Worm (Caenorhabditis elegans): ENCODE results near the gene Y56A3A.22.

Y56A3A.22 gene

DNA sequence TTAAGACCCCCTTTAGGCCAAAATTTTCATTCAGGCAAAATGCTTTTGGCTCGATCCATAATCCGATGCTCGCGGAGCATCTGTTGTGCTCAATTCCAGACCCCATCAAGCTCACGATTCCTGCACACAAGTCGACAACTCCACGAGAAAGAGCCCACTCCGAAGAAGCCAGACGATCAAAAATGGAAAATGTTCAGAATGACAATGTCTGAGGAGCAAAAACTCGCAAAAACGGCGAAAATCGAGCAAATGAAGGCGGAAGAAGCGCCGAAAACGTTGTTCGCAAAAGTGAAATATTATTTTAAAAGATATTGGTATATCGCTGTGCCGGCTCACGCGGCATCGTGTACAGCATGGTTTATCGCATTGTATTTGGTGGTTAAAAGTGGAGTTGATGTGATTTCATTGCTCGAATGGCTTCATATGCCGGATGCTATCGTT lies at the start of gene Y56A3A.22:
Gene Y56A3A.22, plus strand, starts transcription at position 35 of the 441 bp plus-strand sequence.
- no peak for TF ChIP-seq nhr-237 (tag; optimal IDR thresholded peaks at IDR 0.05)
- peak; percentile 11 for TF ChIP-seq gmeb-1 (tag; optimal IDR thresholded peaks at IDR 0.05)
- TF ChIP-seq mdl-1 (tag; optimal IDR thresholded peaks at IDR 0.05), result no peak
- TF ChIP-seq nhr-10 (tag; optimal IDR thresholded peaks at IDR 0.05), result no peak
- peak; percentile 1 for TF ChIP-seq sma-3 (GFP tag; optimal IDR thresholded peaks at IDR 0.05)
- peak; percentile 33 for TF ChIP-seq nhr-129 (tag; optimal IDR thresholded peaks at IDR 0.05)
- no peak for TF ChIP-seq snpc-4 (tag; optimal IDR thresholded peaks at IDR 0.05)
- peak; percentile 31 for TF ChIP-seq Y55F3AM.14 (GFP tag; optimal IDR thresholded peaks at IDR 0.05)
- TF ChIP-seq ceh-16 (tag; optimal IDR thresholded peaks at IDR 0.05), result no peak
- no peak for TF ChIP-seq ztf-11 (tag; optimal IDR thresholded peaks at IDR 0.05)
- TF ChIP-seq lsy-2 (tag; optimal IDR thresholded peaks at IDR 0.05), result peak in 1 of 2 experiments; percentile 57
- no peak for TF ChIP-seq fos-1 (tag; optimal IDR thresholded peaks at IDR 0.05)
- no peak for TF ChIP-seq zag-1 (tag; optimal IDR thresholded peaks at IDR 0.05)
- peak; percentile 3 for TF ChIP-seq unc-55 (GFP tag; optimal IDR thresholded peaks at IDR 0.05)
- TF ChIP-seq ceh-82 (tag; optimal IDR thresholded peaks at IDR 0.05), result no peak
- no peak for TF ChIP-seq blmp-1 (tag; optimal IDR thresholded peaks at IDR 0.05; ENCODE audit: insufficient read depth)
- no peak for TF ChIP-seq C34F6.9 (tag; optimal IDR thresholded peaks at IDR 0.05)
- TF ChIP-seq sma-9 (GFP tag; optimal IDR thresholded peaks at IDR 0.05), result no peak
- no peak for TF ChIP-seq sma-9 (tag; optimal IDR thresholded peaks at IDR 0.05)
- no peak for TF ChIP-seq nhr-25 (tag; optimal IDR thresholded peaks at IDR 0.05)
- peak; percentile 39 for TF ChIP-seq ama-1 (optimal IDR thresholded peaks at IDR 0.05)
- TF ChIP-seq nhr-12 (tag; optimal IDR thresholded peaks at IDR 0.05), result no peak
- no peak for TF ChIP-seq lin-39 (tag; optimal IDR thresholded peaks at IDR 0.05)
- TF ChIP-seq peb-1 (tag; optimal IDR thresholded peaks at IDR 0.05), result no peak
- TF ChIP-seq skn-1 (tag; optimal IDR thresholded peaks at IDR 0.05), result no peak
- no peak for TF ChIP-seq nhr-6 (tag; optimal IDR thresholded peaks at IDR 0.05)
- no peak for TF ChIP-seq dmd-4 (tag; optimal IDR thresholded peaks at IDR 0.05)
- TF ChIP-seq ZK546.5 (tag; optimal IDR thresholded peaks at IDR 0.05), result no peak
- TF ChIP-seq lin-11 (tag; optimal IDR thresholded peaks at IDR 0.05), result no peak
- TF ChIP-seq unc-62 (GFP tag; optimal IDR thresholded peaks at IDR 0.05), result no peak
- no peak for TF ChIP-seq sem-4 (tag; optimal IDR thresholded peaks at IDR 0.05)
- TF ChIP-seq F13H6.1 (tag; optimal IDR thresholded peaks at IDR 0.05), result no peak
- no peak for TF ChIP-seq nhr-23 (tag; optimal IDR thresholded peaks at IDR 0.05)
- TF ChIP-seq unc-39 (tag; optimal IDR thresholded peaks at IDR 0.05), result no peak
- TF ChIP-seq ztf-4 (tag; optimal IDR thresholded peaks at IDR 0.05), result no peak
- TF ChIP-seq crh-2 (tag; optimal IDR thresholded peaks at IDR 0.05), result no peak
- no peak for TF ChIP-seq nhr-77 (tag; optimal IDR thresholded peaks at IDR 0.05)
- TF ChIP-seq elt-3 (tag; optimal IDR thresholded peaks at IDR 0.05), result no peak
- TF ChIP-seq ztf-1 (GFP tag; conservative IDR thresholded peaks at IDR 0.05), result 0 out of 2 replicates have a peak, but pooled peaks have one; percentile 27
- no peak for TF ChIP-seq mbf-1 (tag; optimal IDR thresholded peaks at IDR 0.05)
- peak; percentile 26 for TF ChIP-seq nhr-21 (tag; optimal IDR thresholded peaks at IDR 0.05)
- no peak for TF ChIP-seq aly-2 (tag; optimal IDR thresholded peaks at IDR 0.05)
- no peak for TF ChIP-seq nhr-11 (tag; optimal IDR thresholded peaks at IDR 0.05)
- TF ChIP-seq mab-5 (tag; optimal IDR thresholded peaks at IDR 0.05), result peak; percentile 7
- TF ChIP-seq egl-27 (tag; optimal IDR thresholded peaks at IDR 0.05), result no peak
- TF ChIP-seq lin-13 (GFP tag; optimal IDR thresholded peaks at IDR 0.05), result peak; percentile 31
- no peak for TF ChIP-seq R02D3.7 (tag; optimal IDR thresholded peaks at IDR 0.05)
- no peak for TF ChIP-seq elt-1 (tag; optimal IDR thresholded peaks at IDR 0.05)
- no peak for TF ChIP-seq alr-1 (tag; optimal IDR thresholded peaks at IDR 0.05)

Measured in whole organism, L2 larva.